Worm (Caenorhabditis elegans): Measurements from ENCODE around the gene spcs-2.

The spcs-2 gene

DNA sequence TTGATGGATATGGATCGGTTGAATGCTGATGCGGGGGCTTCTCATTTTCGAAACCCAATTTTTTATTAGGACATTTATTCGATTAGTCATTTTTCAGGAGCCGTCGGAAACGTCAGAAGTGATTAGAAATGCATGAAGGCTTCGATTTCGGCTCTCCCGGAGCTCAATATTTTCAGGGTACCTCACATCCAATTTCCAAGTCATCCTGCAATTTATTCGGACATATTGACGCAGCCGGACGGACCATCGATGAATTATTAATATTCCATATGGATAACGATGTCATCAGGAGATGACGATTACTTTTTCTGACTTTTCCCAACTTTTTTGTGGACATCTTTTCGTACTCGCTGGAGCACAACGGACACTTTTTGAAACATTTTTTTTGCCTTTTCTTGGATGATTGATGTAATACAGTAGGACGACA is 31.8 kb downstream of the spcs-2 start (continued):
- TF ChIP-seq C06A6.2 (GFP tag; conservative IDR thresholded peaks at IDR 0.05), result no peak
- TF ChIP-seq tlf-1 (GFP tag; optimal IDR thresholded peaks at IDR 0.05), result peak; percentile 78
- 0 out of 2 replicates have a peak, but pooled peaks have one; percentile 50 for TF ChIP-seq Y56A3A.18 (GFP tag; IDR thresholded peaks at IDR 0.05)
- TF ChIP-seq B0035.1 (tag; optimal IDR thresholded peaks at IDR 0.05), result peak; percentile 75
- 0 out of 2 replicates have a peak, but pooled peaks have one; percentile 51 for TF ChIP-seq egl-18 (GFP tag; IDR thresholded peaks at IDR 0.05)
- TF ChIP-seq cebp-2 (GFP tag; IDR thresholded peaks at IDR 0.05), result peak; percentile 86; the same call in 1 of the 2 replicates
- TF ChIP-seq dpl-1 (GFP tag; optimal IDR thresholded peaks at IDR 0.05), result no peak
- no peak for TF ChIP-seq K12H6.12 (tag; optimal IDR thresholded peaks at IDR 0.05)
- TF ChIP-seq chd-7 (tag; optimal IDR thresholded peaks at IDR 0.05), result peak; percentile 78
- TF ChIP-seq xnd-1 (tag; optimal IDR thresholded peaks at IDR 0.05), result peak; percentile 12
- peak; percentile 75 for TF ChIP-seq repo-1 (tag; optimal IDR thresholded peaks at IDR 0.05)
- TF ChIP-seq lin-54 (GFP tag; optimal IDR thresholded peaks at IDR 0.05), result peak; percentile 46
- no peak for TF ChIP-seq him-1 (tag; optimal IDR thresholded peaks at IDR 0.05)
- no peak for TF ChIP-seq hmg-20 (GFP tag; IDR thresholded peaks at IDR 0.05)
- TF ChIP-seq ekl-4 (GFP tag; IDR thresholded peaks at IDR 0.05), result peak; percentile 63
- no peak for TF ChIP-seq cebp-1 (GFP tag; IDR thresholded peaks at IDR 0.05)
- TF ChIP-seq cebp-1 (tag; optimal IDR thresholded peaks at IDR 0.05), result peak; percentile 51
- TF ChIP-seq C17E4.6 (GFP tag; IDR thresholded peaks at IDR 0.05), result no peak
- TF ChIP-seq mes-4 (tag; optimal IDR thresholded peaks at IDR 0.05), result no peak
- peak; percentile 19 for TF ChIP-seq madf-10 (tag; optimal IDR thresholded peaks at IDR 0.05)
- TF ChIP-seq dox-1 (GFP tag; IDR thresholded peaks at IDR 0.05), result peak; percentile 37; the same call in 1 of the 2 replicates
- TF ChIP-seq ama-1 (optimal IDR thresholded peaks at IDR 0.05), result peak; percentile 69
- peak; percentile 1 to 59 for TF ChIP-seq ama-1 (GFP tag; optimal IDR thresholded peaks at IDR 0.05)
- TF ChIP-seq madf-8 (GFP tag; conservative IDR thresholded peaks at IDR 0.05), result 0 out of 2 replicates have a peak, but pooled peaks have one; percentile 11
- TF ChIP-seq somi-1 (GFP tag; optimal IDR thresholded peaks at IDR 0.05), result no peak
- TF ChIP-seq T07F8.4 (tag; optimal IDR thresholded peaks at IDR 0.05), result no peak
- TF ChIP-seq ztf-26 (tag; optimal IDR thresholded peaks at IDR 0.05), result peak; percentile 53
- peak; percentile 77 for TF ChIP-seq Y53G8AR.9 (GFP tag; conservative IDR thresholded peaks at IDR 0.05)
- TF ChIP-seq Y95B8A.8 (GFP tag; IDR thresholded peaks at IDR 0.05), result peak; percentile 79
- no peak for TF ChIP-seq unc-130 (GFP tag; optimal IDR thresholded peaks at IDR 0.05)
- TF ChIP-seq F39B2.1 (GFP tag; IDR thresholded peaks at IDR 0.05), result peak; percentile 64; the same call in 1 of the 2 replicates
- no peak for TF ChIP-seq rec-8 (tag; optimal IDR thresholded peaks at IDR 0.05)
- TF ChIP-seq sdz-38 (tag; optimal IDR thresholded peaks at IDR 0.05), result peak; percentile 39
- peak; percentile 73; the same call in 1 of the 2 replicates for TF ChIP-seq Y79H2A.3 (GFP tag; conservative IDR thresholded peaks at IDR 0.05)
- TF ChIP-seq athp-1 (tag; optimal IDR thresholded peaks at IDR 0.05), result peak; percentile 69

DNA sequence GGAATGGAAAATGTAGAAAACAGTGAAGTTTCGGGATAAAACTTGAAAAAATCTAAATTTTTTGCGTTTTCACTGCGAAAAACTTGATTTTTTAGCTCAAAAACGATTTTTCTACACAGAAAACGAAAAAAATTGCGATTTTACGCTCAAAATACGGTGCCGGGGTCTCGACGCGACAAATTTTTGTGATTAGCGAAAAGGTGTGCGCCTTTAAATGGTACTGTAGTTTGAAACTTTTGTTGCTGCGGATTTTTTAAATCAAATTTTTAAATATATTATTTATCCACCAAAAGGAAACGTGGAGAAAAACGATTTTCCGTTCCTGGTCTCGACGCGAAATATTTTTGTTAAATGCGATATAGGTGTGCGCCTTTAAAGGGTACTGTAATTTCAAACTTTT is 32.4 kb downstream of the spcs-2 start:
- TF ChIP-seq lsl-1 (GFP tag; optimal IDR thresholded peaks at IDR 0.05), result peak; percentile 73
- TF ChIP-seq madf-6 (GFP tag; IDR thresholded peaks at IDR 0.05), result peak; percentile 39
- TF ChIP-seq ceh-91 (GFP tag; IDR thresholded peaks at IDR 0.05), result 0 out of 2 replicates have a peak, but pooled peaks have one; percentile 15
- TF ChIP-seq akir-1 (GFP tag; optimal IDR thresholded peaks at IDR 0.05), result no peak
- TF ChIP-seq F33H1.4 (GFP tag; IDR thresholded peaks at IDR 0.05), result peak; percentile 53; the same call in 1 of the 2 replicates
- TF ChIP-seq nhr-120 (GFP tag; IDR thresholded peaks at IDR 0.05), result no peak
